Fruit fly (Drosophila melanogaster) whole organism, embryonic: ENCODE results near the gene odd.

Experiments
- Adf1 ChIP-seq: fragments of 200-800 bp; sonication (Bioruptor generic); IDR thresholded peaks from 2 replicates; pipeline ENCODE4 v1.3.6; 2022; ENCODE audit warnings: missing biosample characterization, missing genetic modification characterization
- Aef1 ChIP-seq: fragments of 200-800 bp; sonication (Bioruptor generic); IDR thresholded peaks from 3 replicates; pipeline ENCODE4 v1.3.6; 2022; ENCODE audit warnings: missing biosample characterization, missing genetic modification characterization
- BEAF-32 ChIP-seq: fragments of 200-800 bp; sonication (Bioruptor generic); optimal IDR thresholded peaks from 3 replicates; lab custom pipeline; 2017; ENCODE audit warnings: missing biosample characterization, missing genetic modification characterization, mild to moderate bottlenecking, moderate library complexity, missing genetic modification reagents
- Bteb2 ChIP-seq: fragments of 200-800 bp; sonication (Bioruptor generic); optimal IDR thresholded peaks from 2 replicates; lab custom pipeline; 2016; ENCODE audit warnings: missing biosample characterization, missing genetic modification characterization
- CG10209 ChIP-seq: fragments of 200-800 bp; sonication (Bioruptor generic); optimal IDR thresholded peaks from 3 replicates; lab custom pipeline; 2017; ENCODE audit warnings: missing biosample characterization, mild to moderate bottlenecking, missing genetic modification characterization, missing genetic modification reagents
- CG10366 ChIP-seq: fragments of 200-800 bp; sonication (Bioruptor generic); IDR thresholded peaks from 2 replicates; pipeline ENCODE4 v1.3.6; 2022; ENCODE audit warnings: missing biosample characterization, missing genetic modification characterization
- CG10543 ChIP-seq: fragments of 200-800 bp; sonication (Bioruptor generic); optimal IDR thresholded peaks from 3 replicates; lab custom pipeline; 2017; ENCODE audit warnings: missing biosample characterization, mild to moderate bottlenecking, missing genetic modification characterization, moderate library complexity
- CG11504 ChIP-seq: fragments of 200-800 bp; sonication (Bioruptor generic); optimal IDR thresholded peaks from 3 replicates; lab custom pipeline; 2019; ENCODE audit warnings: missing biosample characterization, mild to moderate bottlenecking, missing genetic modification characterization, moderate library complexity
- CG15479 ChIP-seq: fragments of 200-800 bp; sonication (Bioruptor generic); optimal IDR thresholded peaks from 3 replicates; lab custom pipeline; 2019; ENCODE audit warnings: missing biosample characterization, mild to moderate bottlenecking, missing genetic modification characterization, moderate library complexity
- CG2202 ChIP-seq: fragments of 200-800 bp; sonication (Bioruptor generic); optimal IDR thresholded peaks from 2 replicates; lab custom pipeline; 2018; ENCODE audit warnings: missing biosample characterization, mild to moderate bottlenecking, missing genetic modification characterization
- CG31224 ChIP-seq: fragments of 200-800 bp; sonication (Bioruptor generic); IDR thresholded peaks from 2 replicates; pipeline ENCODE4 v1.3.6; 2022; ENCODE audit warnings: missing biosample characterization, missing genetic modification characterization
- CG34224 ChIP-seq: fragments of 200-800 bp; sonication (Bioruptor generic); IDR thresholded peaks from 3 replicates; pipeline ENCODE4 v1.3.6; 2022; ENCODE audit warnings: missing biosample characterization, missing genetic modification characterization; ENCODE audit not compliant: partially characterized antibody
- CG7745 ChIP-seq: fragments of 200-800 bp; sonication (Bioruptor generic); optimal IDR thresholded peaks from 2 replicates; lab custom pipeline; 2018; ENCODE audit warnings: missing biosample characterization, mild to moderate bottlenecking, missing genetic modification characterization, moderate library complexity
- CG9876 ChIP-seq: fragments of 200-800 bp; sonication (Bioruptor generic); optimal IDR thresholded peaks from 2 replicates; lab custom pipeline; 2016; ENCODE audit warnings: missing biosample characterization, missing genetic modification characterization
- CrebB ChIP-seq: fragments of 200-800 bp; sonication (Bioruptor generic); optimal IDR thresholded peaks from 3 replicates; lab custom pipeline; 2018; ENCODE audit warnings: missing biosample characterization, mild to moderate bottlenecking, missing genetic modification characterization
- D ChIP-seq, 2 experiments: fragments of 200-800 bp in 1 of 2; fragments of >200 bp in 1 of 2; sonication (Bioruptor generic) in 1 of 2; optimal IDR thresholded peaks; 2 replicates in 1 of 2; 3 replicates in 1 of 2; lab custom pipeline; 2017; ENCODE audit warnings: mild to moderate bottlenecking in 1 of 2, missing biosample characterization in 1 of 2, missing genetic modification characterization in 1 of 2, missing genetic modification reagents in 1 of 2
- Dll ChIP-seq: fragments of 200-800 bp; sonication (Bioruptor generic); IDR thresholded peaks from 4 replicates; pipeline ENCODE4 v1.3.6; 2022; ENCODE audit warnings: missing biosample characterization, missing genetic modification characterization; ENCODE audit not compliant: partially characterized antibody
- GATAe ChIP-seq: fragments of 200-800 bp; sonication (Bioruptor generic); conservative IDR thresholded peaks from 2 replicates; pipeline ENCODE4 v1.3.6; 2022; ENCODE audit warnings: missing biosample characterization, missing genetic modification characterization
- HLHmδ ChIP-seq: fragments of 200-800 bp; sonication (Bioruptor generic); optimal IDR thresholded peaks from 2 replicates; lab custom pipeline; 2018; ENCODE audit warnings: missing biosample characterization, mild to moderate bottlenecking, missing genetic modification characterization, moderate library complexity
- HmgD ChIP-seq: fragments of 200-800 bp; sonication (Bioruptor generic); optimal IDR thresholded peaks from 3 replicates; lab custom pipeline; 2016; ENCODE audit warnings: missing biosample characterization, missing genetic modification characterization
- Nf-YB ChIP-seq: fragments of 200-800 bp; sonication (Bioruptor generic); optimal IDR thresholded peaks from 3 replicates; lab custom pipeline; 2019; ENCODE audit warnings: missing biosample characterization, mild to moderate bottlenecking, missing genetic modification characterization, moderate library complexity
- NfI ChIP-seq: fragments of 200-800 bp; sonication (Bioruptor generic); optimal IDR thresholded peaks from 3 replicates; lab custom pipeline; 2018; ENCODE audit warnings: missing biosample characterization, mild to moderate bottlenecking, missing genetic modification characterization, moderate library complexity
- Poxn ChIP-seq: fragments of 200-800 bp; sonication (Bioruptor generic); IDR thresholded peaks from 2 replicates; pipeline ENCODE4 v1.3.6; 2022; ENCODE audit warnings: missing biosample characterization, missing genetic modification characterization
- Sox102F ChIP-seq: fragments of 200-800 bp; sonication (Bioruptor generic); optimal IDR thresholded peaks from 2 replicates; lab custom pipeline; 2018; ENCODE audit warnings: missing biosample characterization, mild to moderate bottlenecking, missing genetic modification characterization, moderate library complexity
- TFAM ChIP-seq: fragments of 200-800 bp; sonication (Bioruptor generic); optimal IDR thresholded peaks from 2 replicates; lab custom pipeline; 2017; ENCODE audit warnings: missing biosample characterization, missing genetic modification characterization, inconsistent platforms
- Tbp ChIP-seq: fragments of >200 bp; optimal IDR thresholded peaks from 2 replicates; lab custom pipeline; 2018; ENCODE audit warnings: missing biosample characterization, missing genetic modification characterization
- Xrp1 ChIP-seq: fragments of 200-800 bp; sonication (Bioruptor generic); IDR thresholded peaks from 2 replicates; pipeline ENCODE4 v1.3.6; 2022; ENCODE audit warnings: missing biosample characterization, missing genetic modification characterization
- bab2 ChIP-seq: fragments of 200-800 bp; sonication (Bioruptor generic); optimal IDR thresholded peaks from 2 replicates; lab custom pipeline; 2016; ENCODE audit warnings: missing biosample characterization, missing genetic modification characterization
- bbx ChIP-seq: fragments of 200-800 bp; sonication (Bioruptor generic); IDR thresholded peaks from 2 replicates; pipeline ENCODE4 v1.3.6; 2022; ENCODE audit warnings: missing biosample characterization, missing genetic modification characterization; ENCODE audit not compliant: partially characterized antibody
- bcd ChIP-seq: fragments of 200-800 bp; sonication (Bioruptor generic); optimal IDR thresholded peaks from 2 replicates; lab custom pipeline; 2017; ENCODE audit warnings: missing biosample characterization, mild to moderate bottlenecking, missing genetic modification characterization
- br ChIP-seq: fragments of >200 bp; optimal IDR thresholded peaks from 2 replicates; lab custom pipeline; 2017
- cas ChIP-seq: fragments of 200-800 bp; sonication (Bioruptor generic); IDR thresholded peaks from 2 replicates; pipeline ENCODE4 v1.3.6; 2022; ENCODE audit warnings: missing biosample characterization, missing genetic modification characterization
- chif ChIP-seq, 2 experiments: fragments of 200-800 bp; sonication (Bioruptor generic); optimal IDR thresholded peaks; 3 replicates each; lab custom pipeline; 2016; ENCODE audit warnings: missing biosample characterization in 2 of 2, missing genetic modification characterization in 2 of 2
- chinmo ChIP-seq: fragments of 200-800 bp; sonication (Bioruptor generic); IDR thresholded peaks from 4 replicates; pipeline ENCODE4 v1.3.6; 2022; ENCODE audit warnings: missing biosample characterization, missing genetic modification characterization; ENCODE audit not compliant: partially characterized antibody
- chn ChIP-seq: fragments of 200-800 bp; sonication (Bioruptor generic); optimal IDR thresholded peaks from 2 replicates; lab custom pipeline; 2016; ENCODE audit warnings: missing biosample characterization, missing genetic modification characterization
- dati ChIP-seq: fragments of 200-800 bp; sonication (Bioruptor generic); IDR thresholded peaks from 2 replicates; pipeline ENCODE4 v1.3.6; 2022; ENCODE audit warnings: missing biosample characterization, missing genetic modification characterization
- gro ChIP-seq: fragments of 200-800 bp; sonication (Bioruptor generic); optimal IDR thresholded peaks from 2 replicates; lab custom pipeline; 2016; ENCODE audit warnings: missing biosample characterization, missing genetic modification characterization
- jing ChIP-seq: fragments of 200-800 bp; sonication (Bioruptor generic); optimal IDR thresholded peaks from 2 replicates; lab custom pipeline; 2018; ENCODE audit warnings: missing biosample characterization, mild to moderate bottlenecking, missing genetic modification characterization
- kni ChIP-seq: fragments of 200-800 bp; sonication (Bioruptor generic); optimal IDR thresholded peaks from 3 replicates; lab custom pipeline; 2017; ENCODE audit warnings: mild to moderate bottlenecking, missing biosample characterization, missing genetic modification reagents, missing genetic modification characterization
- nmo ChIP-seq: fragments of 200-800 bp; sonication (Bioruptor generic); optimal IDR thresholded peaks from 2 replicates; lab custom pipeline; 2018; ENCODE audit warnings: missing biosample characterization, mild to moderate bottlenecking, missing genetic modification characterization, moderate library complexity
- odd ChIP-seq: fragments of 200-800 bp; sonication (Bioruptor generic); optimal IDR thresholded peaks from 2 replicates; lab custom pipeline; 2017; ENCODE audit warnings: missing biosample characterization, mild to moderate bottlenecking, missing genetic modification characterization
- pros ChIP-seq: fragments of 200-800 bp; sonication (Bioruptor generic); optimal IDR thresholded peaks from 3 replicates; lab custom pipeline; 2019; ENCODE audit warnings: missing biosample characterization, mild to moderate bottlenecking, missing genetic modification characterization, moderate library complexity
- pzg ChIP-seq: fragments of 200-800 bp; sonication (Bioruptor generic); optimal IDR thresholded peaks from 3 replicates; lab custom pipeline; 2018; ENCODE audit warnings: missing biosample characterization, mild to moderate bottlenecking, missing genetic modification characterization, moderate library complexity
- row ChIP-seq: fragments of 200-800 bp; sonication (Bioruptor generic); IDR thresholded peaks from 3 replicates; pipeline ENCODE4 v1.3.6; 2022; ENCODE audit warnings: missing biosample characterization, missing genetic modification characterization
- sob ChIP-seq: fragments of 200-800 bp; sonication (Bioruptor generic); IDR thresholded peaks from 2 replicates; pipeline ENCODE4 v1.3.6; 2022; ENCODE audit warnings: missing biosample characterization, missing genetic modification characterization
- ttk ChIP-seq: fragments of 200-800 bp; sonication (Bioruptor generic); IDR thresholded peaks from 2 replicates; pipeline ENCODE4 v2.1.2; 2022; ENCODE audit warnings: missing biosample characterization, missing genetic modification characterization
- yki ChIP-seq: fragments of >200 bp; optimal IDR thresholded peaks from 3 replicates; lab custom pipeline; 2018
- z ChIP-seq: fragments of 200-800 bp; sonication (Bioruptor generic); IDR thresholded peaks from 3 replicates; pipeline ENCODE4 v1.3.6; 2022; ENCODE audit warnings: missing biosample characterization, missing genetic modification characterization
- zen ChIP-seq: fragments of 200-800 bp; sonication (Bioruptor generic); optimal IDR thresholded peaks from 3 replicates; lab custom pipeline; 2018; ENCODE audit warnings: missing biosample characterization, mild to moderate bottlenecking, missing genetic modification characterization, moderate library complexity

odd gene

dm6 chr2L:3606462-3607270 is at the start of gene odd (continued):
- peak; percentile 41 for TF ChIP-seq CG11504 (tag; lab: Kevin White, UChicago)
- TF ChIP-seq row (GFP tag; lab: Robert Waterston, UW), result no peak
- no peak for TF ChIP-seq TFAM
- peak; percentile 20 for TF ChIP-seq HmgD
- TF ChIP-seq Adf1 (GFP tag; lab: Robert Waterston, UW), result peak; percentile 80
- peak; percentile 63 for TF ChIP-seq ttk (GFP tag; lab: Robert Waterston, UW)
- TF ChIP-seq CG34224 (GFP tag; lab: Robert Waterston, UW), result peak; percentile 27; the same call in 1 of the 3 replicates
- TF ChIP-seq pros (GFP tag; lab: Kevin White, UChicago), result peak; percentile 2
- no peak for TF ChIP-seq NfI
- TF ChIP-seq D (optimal IDR thresholded peaks at IDR 0.05; lab: Kevin White, UChicago), result no peak
- TF ChIP-seq D (GFP tag; optimal IDR thresholded peaks at IDR 0.05; lab: Kevin White, UChicago), result no peak
- TF ChIP-seq br (lab: Kevin White, UChicago), result no peak
- peak; percentile 40 for TF ChIP-seq CG7745 (tag; lab: Kevin White, UChicago)
- TF ChIP-seq chn (GFP tag; lab: Kevin White, UChicago), result no peak
- peak; percentile 90 for TF ChIP-seq Tbp
- no peak for TF ChIP-seq pzg
- peak; percentile 57 for TF ChIP-seq sob (GFP tag; lab: Robert Waterston, UW)
- TF ChIP-seq CG10366 (GFP tag; lab: Robert Waterston, UW), result no peak
- TF ChIP-seq bab2, result no peak
- no peak for TF ChIP-seq chif (GFP tag; optimal IDR thresholded peaks at IDR 0.05; lab: Kevin White, UChicago)
- TF ChIP-seq chinmo (GFP tag; lab: Robert Waterston, UW), result peak; percentile 96
- TF ChIP-seq nmo, result no peak
- TF ChIP-seq Dll (GFP tag; lab: Robert Waterston, UW), result 0 out of 4 replicates have a peak, but pooled peaks have one; percentile 36
- TF ChIP-seq cas (GFP tag; lab: Robert Waterston, UW), result no peak
- TF ChIP-seq bbx (GFP tag; lab: Robert Waterston, UW), result peak; percentile 70
- no peak for TF ChIP-seq CG10209
- no peak for TF ChIP-seq kni (GFP tag; lab: Kevin White, UChicago)
- no peak for TF ChIP-seq CG2202
- no peak for TF ChIP-seq Xrp1 (GFP tag; lab: Robert Waterston, UW)
- no peak for TF ChIP-seq Bteb2
- TF ChIP-seq odd (GFP tag; lab: Kevin White, UChicago), result peak; percentile 98
- peak; percentile 100 for TF ChIP-seq z (GFP tag; lab: Robert Waterston, UW)
- TF ChIP-seq jing (GFP tag; lab: Kevin White, UChicago), result peak; percentile 1
- no peak for TF ChIP-seq bcd
- TF ChIP-seq HLHmδ, result peak; percentile 40
- no peak for TF ChIP-seq CrebB
- peak; percentile 15 for TF ChIP-seq CG15479 (GFP tag; lab: Kevin White, UChicago)
- TF ChIP-seq BEAF-32 (GFP tag; lab: Kevin White, UChicago), result no peak
- no peak for TF ChIP-seq GATAe (GFP tag; lab: Robert Waterston, UW)
- TF ChIP-seq CG10543, result peak; percentile 10
- no peak for TF ChIP-seq gro (GFP tag; lab: Kevin White, UChicago)
- TF ChIP-seq yki, result no peak
- TF ChIP-seq CG9876 (GFP tag; lab: Kevin White, UChicago), result no peak
- peak; percentile 39 for TF ChIP-seq zen (tag; lab: Kevin White, UChicago)
- no peak for TF ChIP-seq Sox102F
- no peak for TF ChIP-seq dati (GFP tag; lab: Robert Waterston, UW)
- TF ChIP-seq Nf-YB, result peak; percentile 99
- TF ChIP-seq Aef1, result 0 out of 3 replicates have a peak, but pooled peaks have one; percentile 15
- no peak for TF ChIP-seq CG31224 (GFP tag; lab: Robert Waterston, UW)
- no peak for TF ChIP-seq Poxn (GFP tag; lab: Robert Waterston, UW)
